Fruit fly (Drosophila melanogaster): ENCODE results near the gene ImpE1.

dm6 chr3L:8340264-8341095, 31.7 kb upstream of the ImpE1 start, which contains the start of the genes Prim1 and CG7083:
- TF ChIP-seq CG8478 (optimal IDR thresholded peaks at IDR 0.05) (no peak), CTCF (optimal IDR thresholded peaks at IDR 0.05) (no peak)
